Fruit fly (Drosophila melanogaster): ENCODE results near the gene noc.

noc gene

dm6 chr2L:14515222-14516044 is 24.8 kb downstream of the noc start (continued):
- TF ChIP-seq mld (GFP tag; IDR thresholded peaks at IDR 0.05; ENCODE audit: partially characterized antibody), result no peak
- TF ChIP-seq Trl (optimal IDR thresholded peaks at IDR 0.05), result no peak
- TF ChIP-seq Trl (GFP tag; optimal IDR thresholded peaks at IDR 0.05), result no peak
- TF ChIP-seq D19B (GFP tag; optimal IDR thresholded peaks at IDR 0.05), result no peak
- peak; percentile 40; the same call in 1 of the 3 replicates for TF ChIP-seq CG3726 (GFP tag; IDR thresholded peaks at IDR 0.05)
- peak; percentile 57; the same call in 1 of the 2 replicates for TF ChIP-seq CG7372 (GFP tag; IDR thresholded peaks at IDR 0.05)
- TF ChIP-seq Xbp1 (GFP tag; optimal IDR thresholded peaks at IDR 0.05), result peak; percentile 71
- peak; percentile 99 for TF ChIP-seq abd-A (tag; optimal IDR thresholded peaks at IDR 0.05)
- peak; percentile 73 for TF ChIP-seq CG15601 (tag; optimal IDR thresholded peaks at IDR 0.05)
- TF ChIP-seq Doc3 (GFP tag; IDR thresholded peaks at IDR 0.05; ENCODE audit: partially characterized antibody), result no peak
- peak; percentile 79 for TF ChIP-seq CG17829 (tag; optimal IDR thresholded peaks at IDR 0.05)
- no peak for TF ChIP-seq gt (GFP tag; IDR thresholded peaks at IDR 0.05)
- peak; percentile 88 for TF ChIP-seq CG2712 (tag; optimal IDR thresholded peaks at IDR 0.05)
- TF ChIP-seq CG4282 (GFP tag; optimal IDR thresholded peaks at IDR 0.05), result no peak
- TF ChIP-seq CG2202 (tag; optimal IDR thresholded peaks at IDR 0.05), result peak; percentile 46
- TF ChIP-seq lilli (GFP tag; optimal IDR thresholded peaks at IDR 0.05), result no peak
- peak in 1 of 2 experiments; percentile 43 for TF ChIP-seq dpn (GFP tag; optimal IDR thresholded peaks at IDR 0.05)
- TF ChIP-seq shn (GFP tag; optimal IDR thresholded peaks at IDR 0.05), result no peak
- peak; percentile 84 for TF ChIP-seq CG10979 (tag; optimal IDR thresholded peaks at IDR 0.05)
- TF ChIP-seq CG6272 (GFP tag; IDR thresholded peaks at IDR 0.05), result peak; percentile 37; the same call in 1 of the 2 replicates
- peak; percentile 76; the same call in 2 of the 3 replicates for TF ChIP-seq CG11695 (GFP tag; IDR thresholded peaks at IDR 0.05)
- TF ChIP-seq CG12071 (GFP tag; optimal IDR thresholded peaks at IDR 0.05), result peak; percentile 16
- no peak for TF ChIP-seq NC2β (GFP tag; optimal IDR thresholded peaks at IDR 0.05)
- no peak for TF ChIP-seq Hsf (GFP tag; optimal IDR thresholded peaks at IDR 0.05)
- no peak for TF ChIP-seq Lim3 (GFP tag; IDR thresholded peaks at IDR 0.05)
- TF ChIP-seq CG2875 (GFP tag; optimal IDR thresholded peaks at IDR 0.05), result peak; percentile 53
- TF ChIP-seq salm (tag; optimal IDR thresholded peaks at IDR 0.05), result peak; percentile 71
- TF ChIP-seq danr (GFP tag; IDR thresholded peaks at IDR 0.05), result peak; percentile 63
- TF ChIP-seq ap (GFP tag; IDR thresholded peaks at IDR 0.05), result 0 out of 2 replicates have a peak, but pooled peaks have one; percentile 5
- TF ChIP-seq Meics (GFP tag; optimal IDR thresholded peaks at IDR 0.05), result peak; percentile 46
- no peak for TF ChIP-seq sug (tag; optimal IDR thresholded peaks at IDR 0.05)
- TF ChIP-seq Dll (GFP tag; IDR thresholded peaks at IDR 0.05; ENCODE audit: partially characterized antibody), result no peak
- TF ChIP-seq Fer3 (tag; optimal IDR thresholded peaks at IDR 0.05), result peak; percentile 49
- peak; percentile 63 for TF ChIP-seq sisA (GFP tag; IDR thresholded peaks at IDR 0.05)
- peak; percentile 46 for TF ChIP-seq Abd-B (GFP tag; optimal IDR thresholded peaks at IDR 0.05)
- TF ChIP-seq sob (GFP tag; IDR thresholded peaks at IDR 0.05), result no peak
- TF ChIP-seq CG13775 (GFP tag; optimal IDR thresholded peaks at IDR 0.05), result peak; percentile 57
- no peak for TF ChIP-seq CG4360 (GFP tag; IDR thresholded peaks at IDR 0.05)
- no peak for TF ChIP-seq MESR4 (GFP tag; optimal IDR thresholded peaks at IDR 0.05)
- TF ChIP-seq br (optimal IDR thresholded peaks at IDR 0.05), result no peak
- peak; percentile 60 for TF ChIP-seq CG17359 (tag; optimal IDR thresholded peaks at IDR 0.05)
- no peak for TF ChIP-seq CG32772 (GFP tag; IDR thresholded peaks at IDR 0.05)
- TF ChIP-seq CG10543 (GFP tag; optimal IDR thresholded peaks at IDR 0.05), result peak; percentile 45
- no peak for TF ChIP-seq CG3163 (GFP tag; optimal IDR thresholded peaks at IDR 0.05)
- TF ChIP-seq HHEX (GFP tag; optimal IDR thresholded peaks at IDR 0.05), result peak; percentile 61
- peak; percentile 34 for TF ChIP-seq Nf-YB (GFP tag; optimal IDR thresholded peaks at IDR 0.05)
- TF ChIP-seq Ets65A (GFP tag), result peak; percentile 91
- TF ChIP-seq dati (GFP tag; IDR thresholded peaks at IDR 0.05), result no peak
- TF ChIP-seq Oli (tag; optimal IDR thresholded peaks at IDR 0.05), result peak; percentile 84
- peak; percentile 82; the same call in 2 of the 3 replicates for TF ChIP-seq CG6175 (GFP tag; IDR thresholded peaks at IDR 0.05)

Data from whole organism, embryonic.